Fruit fly (Drosophila melanogaster) Kc167 (cell line): ENCODE results near the gene rn.

Experiments
- Myc ChIP-seq: fragments of >200 bp; optimal IDR thresholded peaks from 2 replicates; lab custom pipeline; 2017; ENCODE audit warnings: missing external identifiers
- Sin3A ChIP-seq: fragments of >200 bp; optimal IDR thresholded peaks from 2 replicates; lab custom pipeline; 2018; ENCODE audit warnings: missing external identifiers
- h ChIP-seq: fragments of >200 bp; optimal IDR thresholded peaks from 3 replicates; lab custom pipeline; 2018; ENCODE audit warnings: missing external identifiers
- insv ChIP-seq: fragments of >200 bp; optimal IDR thresholded peaks from 3 replicates; lab custom pipeline; 2018; ENCODE audit warnings: missing external identifiers
- psq ChIP-seq: fragments of >200 bp; optimal IDR thresholded peaks from 2 replicates; lab custom pipeline; 2017; ENCODE audit warnings: missing external identifiers
- ttk ChIP-seq: sonication (Bioruptor generic); optimal IDR thresholded peaks from 2 replicates; lab custom pipeline; 2017; ENCODE audit warnings: missing external identifiers

The rn gene

DNA sequence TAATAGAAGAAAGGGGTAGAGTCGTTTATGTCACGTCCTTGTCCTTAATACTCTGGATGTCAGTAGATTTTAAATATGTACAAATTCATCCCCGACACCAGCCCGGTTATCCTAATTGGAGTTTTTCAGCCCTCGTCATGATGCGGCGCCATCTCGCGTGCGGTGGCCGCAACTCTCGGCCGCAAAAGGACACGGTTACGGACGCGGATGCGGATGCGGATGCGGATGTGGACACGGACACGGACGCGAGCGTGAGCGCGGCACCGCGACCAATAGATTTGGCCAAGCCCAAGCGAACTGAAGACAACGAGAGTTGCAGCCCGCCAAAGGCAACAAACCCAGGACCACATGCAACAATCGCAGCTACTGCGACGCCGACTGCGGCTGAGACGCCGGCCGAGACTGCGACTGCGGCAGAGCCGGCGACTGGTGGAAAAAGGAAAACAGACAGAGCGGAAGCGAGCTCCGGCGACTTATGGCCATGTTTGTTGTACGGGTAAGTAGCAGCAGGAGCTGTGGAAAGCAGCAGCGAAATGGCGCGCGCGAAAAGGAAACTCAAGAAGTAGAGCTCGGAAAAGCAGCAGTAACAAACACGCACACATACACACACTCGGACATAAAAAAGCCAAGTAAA is 4.9 kb downstream of the rn start, which contains the start of gene CG42544:
CG42544 (plus strand) TSS at position 138 of the 634 bp plus-strand sequence.
- no peak for TF ChIP-seq h (lab: Kevin White, UChicago)
- TF ChIP-seq insv (lab: Kevin White, UChicago), result no peak
- TF ChIP-seq psq (lab: Kevin White, UChicago), result no peak
- no peak for TF ChIP-seq ttk (lab: Kevin White, UChicago)
- no peak for TF ChIP-seq Myc (lab: Kevin White, UChicago)
- no peak for TF ChIP-seq Sin3A (lab: Kevin White, UChicago)

DNA sequence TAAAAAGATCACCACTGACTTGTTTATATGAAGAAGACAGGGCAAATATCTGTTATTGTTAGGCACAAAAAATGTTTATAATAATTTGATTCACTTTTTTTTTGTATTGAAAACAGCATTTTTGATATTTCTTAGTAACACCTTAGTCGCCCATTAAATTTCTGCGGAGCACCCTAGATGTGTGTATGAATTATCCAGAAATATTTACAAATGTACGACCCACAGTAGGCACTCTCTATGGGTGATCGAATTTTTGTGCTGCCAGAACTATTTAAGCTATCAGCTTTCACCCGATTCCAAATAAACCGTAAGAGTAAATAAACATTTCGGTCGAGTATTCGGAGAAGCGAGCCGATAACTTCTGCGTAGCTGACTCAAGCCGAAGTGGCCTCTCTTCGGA is 23.8 kb downstream of the rn start, which contains the start of gene RacGAP84C:
RacGAP84C (plus strand) TSS at position 301 of the 400 bp plus-strand sequence.
- TF ChIP-seq insv (lab: Kevin White, UChicago) (no peak), ttk (lab: Kevin White, UChicago) (no peak), Myc (lab: Kevin White, UChicago) (no peak), h (lab: Kevin White, UChicago) (no peak), Sin3A (lab: Kevin White, UChicago) (no peak), psq (lab: Kevin White, UChicago) (no peak)

DNA sequence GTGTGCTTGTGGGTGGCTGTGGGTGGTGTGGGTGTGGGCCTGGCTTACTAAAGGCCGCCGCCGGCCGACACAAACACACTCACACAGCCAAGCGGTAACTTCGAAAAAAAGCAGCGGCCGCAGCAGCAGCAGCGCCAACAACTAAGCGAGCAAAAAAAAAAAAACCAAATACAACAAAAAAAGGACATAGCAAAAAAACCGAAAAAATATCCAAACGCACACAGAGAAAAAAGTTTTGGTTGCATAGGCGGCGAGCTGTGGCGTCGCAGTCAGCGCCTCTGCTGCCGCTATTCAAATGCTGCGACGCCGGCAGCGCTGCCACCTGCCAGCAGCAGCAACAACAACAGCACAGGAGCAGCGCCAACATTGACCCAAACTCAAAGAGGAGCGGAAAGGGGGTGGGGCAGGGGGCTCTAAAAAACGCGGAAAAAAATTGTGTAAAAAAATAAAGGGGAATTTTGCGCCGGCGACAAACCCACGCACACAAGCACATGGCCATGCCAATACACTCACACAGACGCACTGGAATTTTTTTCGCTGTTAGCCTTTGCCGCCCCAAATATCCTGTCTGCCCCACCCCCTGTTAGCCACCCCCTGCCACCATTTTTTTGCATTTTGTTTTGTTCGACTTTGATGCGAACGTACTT is 27.1 kb downstream of the rn start:
- no peak for TF ChIP-seq insv (lab: Kevin White, UChicago)
- TF ChIP-seq ttk (lab: Kevin White, UChicago), result no peak
- TF ChIP-seq psq (lab: Kevin White, UChicago), result no peak
- no peak for TF ChIP-seq h (lab: Kevin White, UChicago)
- TF ChIP-seq Sin3A (lab: Kevin White, UChicago), result no peak
- no peak for TF ChIP-seq Myc (lab: Kevin White, UChicago)

DNA sequence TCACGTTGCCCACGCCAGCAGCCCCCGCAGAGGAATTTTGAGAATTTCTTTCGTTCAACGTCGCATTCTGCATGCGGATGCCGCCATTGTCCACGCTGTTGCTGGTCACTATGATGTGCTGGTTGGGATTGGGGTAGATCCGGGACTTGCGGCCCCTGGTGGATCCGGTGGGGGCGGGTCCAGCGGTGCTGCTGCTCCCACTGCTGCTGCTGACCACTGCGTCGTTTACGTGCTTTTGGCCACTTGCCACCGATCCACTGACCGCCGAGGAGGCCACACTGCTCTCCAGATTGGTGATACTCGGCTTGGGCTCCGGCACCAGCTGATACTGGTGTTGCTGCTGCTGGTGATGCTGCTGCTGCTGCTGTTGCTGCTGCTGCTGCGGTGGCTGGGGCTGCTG is 32.6 kb downstream of the rn start:
- TF ChIP-seq ttk (lab: Kevin White, UChicago), result no peak
- no peak for TF ChIP-seq h (lab: Kevin White, UChicago)
- no peak for TF ChIP-seq Sin3A (lab: Kevin White, UChicago)
- TF ChIP-seq psq (lab: Kevin White, UChicago), result no peak
- TF ChIP-seq Myc (lab: Kevin White, UChicago), result no peak
- no peak for TF ChIP-seq insv (lab: Kevin White, UChicago)

DNA sequence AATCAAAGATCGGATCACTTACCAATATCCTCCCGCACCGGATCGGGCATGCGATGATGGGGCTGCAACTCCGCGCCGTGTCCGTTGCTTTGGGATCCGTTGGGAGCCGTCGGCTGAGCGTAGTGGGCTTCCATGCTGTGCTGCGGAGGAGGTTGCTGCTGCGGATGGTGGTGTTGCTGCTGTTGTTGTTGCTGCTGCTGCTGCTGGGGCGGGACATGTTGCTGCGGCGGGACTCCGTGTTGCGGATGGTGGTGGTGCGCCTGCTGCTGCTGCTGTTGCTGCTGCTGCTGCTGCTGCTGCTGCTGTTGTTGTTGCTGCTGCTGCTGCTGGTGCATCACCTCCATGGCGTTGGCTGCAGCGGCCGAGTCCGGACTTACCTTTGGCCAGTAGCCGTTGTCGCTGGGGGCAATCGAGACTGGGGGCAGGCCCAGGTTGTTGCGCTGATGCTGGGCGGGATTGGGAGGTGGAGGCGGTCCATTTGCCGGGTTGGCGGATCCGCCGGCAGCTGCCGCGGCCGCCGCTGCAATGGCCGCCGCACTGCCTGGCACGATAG is 34.4 kb downstream of the rn start:
- TF ChIP-seq psq (lab: Kevin White, UChicago), result no peak
- no peak for TF ChIP-seq insv (lab: Kevin White, UChicago)
- no peak for TF ChIP-seq h (lab: Kevin White, UChicago)
- TF ChIP-seq Sin3A (lab: Kevin White, UChicago), result no peak
- TF ChIP-seq ttk (lab: Kevin White, UChicago), result no peak
- TF ChIP-seq Myc (lab: Kevin White, UChicago), result no peak

DNA sequence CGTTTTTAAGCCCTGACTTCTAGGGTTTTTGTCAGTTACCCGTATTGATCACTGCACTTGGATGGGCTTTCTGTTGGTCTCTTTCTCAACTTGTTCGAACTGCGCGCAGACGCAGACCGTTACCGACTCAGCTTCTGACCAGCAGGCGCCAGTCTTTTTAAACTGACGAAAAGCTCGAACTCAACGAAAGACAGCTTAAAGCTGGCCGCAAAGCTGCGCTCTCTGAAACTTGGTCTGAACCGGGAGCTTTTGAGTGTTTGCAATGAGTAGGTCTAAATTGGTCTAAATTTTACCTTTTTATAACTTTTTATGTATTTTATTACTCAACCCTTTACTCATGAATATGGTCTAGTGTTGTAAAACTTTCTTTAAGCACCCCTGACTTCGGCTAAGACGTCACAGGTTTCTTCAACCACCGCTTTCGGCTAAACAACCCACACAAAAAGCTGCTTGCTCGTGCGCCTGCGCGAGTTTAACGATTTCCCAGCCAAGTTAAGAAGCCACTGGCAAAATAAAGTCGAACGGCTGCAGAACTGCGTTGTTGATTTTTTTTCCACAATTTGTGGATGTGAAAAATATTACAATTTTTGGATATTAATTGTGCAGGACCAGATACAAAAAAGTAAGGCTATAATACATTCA is 43.7 kb downstream of the rn start, which contains the start of the genes Gld and Syt4:
Gld (minus strand) TSS at position 137 of the 642 bp plus-strand sequence.
Syt4 (plus strand) TSS at position 499 of the 642 bp plus-strand sequence.
- TF ChIP-seq Myc (lab: Kevin White, UChicago) (no peak), h (lab: Kevin White, UChicago) (no peak), insv (lab: Kevin White, UChicago) (no peak), ttk (lab: Kevin White, UChicago) (no peak), psq (lab: Kevin White, UChicago) (no peak), Sin3A (lab: Kevin White, UChicago) (no peak)

DNA sequence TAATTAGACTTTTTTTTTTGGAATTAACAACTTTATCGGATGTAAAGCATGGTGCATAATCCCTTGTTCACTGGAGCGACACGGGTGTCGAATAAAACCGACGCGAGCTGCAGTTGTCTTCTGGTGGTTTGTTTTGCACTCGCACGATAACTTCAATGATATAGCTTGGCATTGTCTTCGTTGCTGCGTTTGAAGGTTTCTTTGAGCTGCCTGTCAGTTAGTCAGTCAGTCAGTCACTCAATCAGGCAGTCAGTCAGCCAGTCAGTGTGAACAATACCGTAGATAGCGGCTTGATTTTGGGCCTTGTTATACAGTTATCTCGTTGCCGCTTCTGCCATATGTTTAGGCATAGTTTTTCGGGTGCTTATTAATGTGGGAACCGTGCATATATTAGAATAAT is 49.9 kb downstream of the rn start:
- no peak for TF ChIP-seq insv (lab: Kevin White, UChicago)
- TF ChIP-seq psq (lab: Kevin White, UChicago), result no peak
- no peak for TF ChIP-seq h (lab: Kevin White, UChicago)
- TF ChIP-seq ttk (lab: Kevin White, UChicago), result no peak
- no peak for TF ChIP-seq Sin3A (lab: Kevin White, UChicago)
- TF ChIP-seq Myc (lab: Kevin White, UChicago), result no peak

DNA sequence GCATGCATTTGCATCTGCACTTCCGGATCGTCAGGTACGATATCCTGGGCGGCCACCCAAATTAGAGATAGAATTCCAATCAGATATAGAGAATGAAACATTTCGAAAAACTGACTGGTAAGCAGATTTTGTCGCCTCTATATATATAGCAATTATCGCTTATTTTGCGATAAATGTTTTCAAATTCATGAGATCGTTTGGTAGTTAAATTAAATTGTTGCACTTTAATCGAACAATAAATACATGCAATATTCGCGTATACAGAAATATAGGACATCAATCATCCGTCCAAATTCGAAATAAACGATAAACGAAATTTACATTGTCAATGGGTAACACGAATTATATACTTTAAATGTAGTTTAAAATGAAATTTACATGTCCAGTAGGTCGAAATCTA is 57.6 kb downstream of the rn start, which contains the start of gene Obp84a:
Obp84a (minus strand) TSS at position 101 of the 400 bp plus-strand sequence.
- TF ChIP-seq h (lab: Kevin White, UChicago) (no peak), psq (lab: Kevin White, UChicago) (no peak), insv (lab: Kevin White, UChicago) (no peak), Sin3A (lab: Kevin White, UChicago) (no peak), Myc (lab: Kevin White, UChicago) (no peak), ttk (lab: Kevin White, UChicago) (no peak)

DNA sequence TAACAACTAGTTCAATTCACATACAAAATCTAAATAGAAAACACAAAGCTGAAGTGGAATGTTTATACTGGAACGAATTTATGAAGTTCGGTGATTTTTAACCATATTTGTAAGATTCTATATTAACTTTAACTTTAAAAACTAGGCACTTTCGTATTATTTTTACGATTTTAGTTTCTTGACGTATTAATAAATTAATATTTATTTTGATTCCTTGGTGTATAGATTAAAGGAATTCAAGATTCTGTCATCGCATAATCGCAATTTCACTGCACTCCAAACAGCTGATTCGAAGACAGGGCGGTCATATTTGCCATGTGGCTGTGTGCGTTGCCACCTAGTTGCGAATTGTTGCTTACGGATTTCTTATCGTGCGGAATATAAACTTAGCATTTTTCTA is 60.0 kb downstream of the rn start, which contains the start of the genes CG1227 and Dtwd2:
CG1227 (minus strand) TSS at position 279 of the 400 bp plus-strand sequence.
Dtwd2 (plus strand) TSS at position 336 of the 400 bp plus-strand sequence.
- no peak for TF ChIP-seq psq (lab: Kevin White, UChicago)
- no peak for TF ChIP-seq ttk (lab: Kevin White, UChicago)
- TF ChIP-seq Sin3A (lab: Kevin White, UChicago), result no peak
- TF ChIP-seq insv (lab: Kevin White, UChicago), result no peak
- no peak for TF ChIP-seq Myc (lab: Kevin White, UChicago)
- no peak for TF ChIP-seq h (lab: Kevin White, UChicago)

DNA sequence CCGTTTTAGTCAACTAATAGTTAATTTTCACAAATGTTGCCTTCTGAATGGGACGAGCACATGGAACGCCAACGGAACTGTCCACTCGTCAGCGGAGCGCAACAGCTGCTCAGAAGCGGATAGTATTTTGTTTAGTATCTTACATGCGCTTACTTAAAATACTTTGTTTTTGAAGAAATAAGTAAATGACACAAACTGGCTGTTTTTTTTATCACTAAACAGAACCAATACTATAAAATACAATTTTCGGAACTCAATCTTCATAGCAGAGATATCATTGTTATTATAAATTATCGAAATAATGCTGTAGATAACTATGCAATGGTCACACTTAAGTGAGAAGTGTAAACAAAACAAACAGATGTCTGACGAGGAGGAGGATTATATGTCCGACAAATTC is 62.5 kb downstream of the rn start, which contains the start of the genes Noc3 and CG10053:
Noc3 (minus strand) TSS at position 81 of the 400 bp plus-strand sequence.
CG10053 (plus strand) TSS at position 202 of the 400 bp plus-strand sequence.
- TF ChIP-seq h (lab: Kevin White, UChicago), result no peak
- no peak for TF ChIP-seq psq (lab: Kevin White, UChicago)
- TF ChIP-seq Myc (lab: Kevin White, UChicago), result no peak
- no peak for TF ChIP-seq ttk (lab: Kevin White, UChicago)
- TF ChIP-seq insv (lab: Kevin White, UChicago), result no peak
- no peak for TF ChIP-seq Sin3A (lab: Kevin White, UChicago)
